Worm (Caenorhabditis elegans) whole organism, L4/young adult: ENCODE measurements around the gene srj-49.

Source experiments
- W03F9.2 ChIP-seq: fragments of 150-350 bp; optimal IDR thresholded peaks from 2 replicates; lab custom pipeline; 2014; ENCODE audit warnings: missing biosample characterization, missing genetic modification characterization
- dao-5 ChIP-seq: sonication (generic microtip); optimal IDR thresholded peaks from 2 replicates; lab custom pipeline; 2016; ENCODE audit warnings: missing genotype, missing genetic modification characterization, moderate library complexity, missing compliant biosample characterization
- him-1 ChIP-seq: sonication (generic microtip); optimal IDR thresholded peaks from 2 replicates; lab custom pipeline; 2016; ENCODE audit warnings: missing genotype, missing genetic modification reagents, missing genetic modification characterization, missing compliant biosample characterization

The srj-49 gene

DNA sequence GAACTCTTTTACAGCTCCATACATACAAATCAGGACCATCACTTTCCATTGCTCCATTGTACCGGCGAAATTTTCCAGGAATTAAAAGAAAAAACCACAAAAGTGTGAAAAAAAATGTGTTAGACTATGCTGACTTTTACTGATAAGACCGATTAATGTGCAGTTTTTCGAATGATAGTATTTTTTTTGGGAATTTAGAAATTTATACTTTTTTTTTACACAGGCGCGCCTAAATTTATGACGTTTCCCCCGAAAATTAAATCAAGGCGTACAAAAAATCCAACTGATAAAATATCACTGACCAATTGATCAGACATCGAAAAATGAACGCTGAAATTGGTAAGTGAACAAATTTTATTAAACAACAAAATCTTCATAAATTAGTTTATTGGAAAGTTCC, 27.3 kb upstream of the srj-49 start, which contains the start of gene folt-2:
TSS of gene folt-2 (minus strand) at position 179 of the 400 bp plus-strand sequence.
- no peak for TF ChIP-seq dao-5
- no peak for TF ChIP-seq W03F9.2 (tag; lab: Kevin White, UChicago)
- TF ChIP-seq him-1, result no peak

DNA sequence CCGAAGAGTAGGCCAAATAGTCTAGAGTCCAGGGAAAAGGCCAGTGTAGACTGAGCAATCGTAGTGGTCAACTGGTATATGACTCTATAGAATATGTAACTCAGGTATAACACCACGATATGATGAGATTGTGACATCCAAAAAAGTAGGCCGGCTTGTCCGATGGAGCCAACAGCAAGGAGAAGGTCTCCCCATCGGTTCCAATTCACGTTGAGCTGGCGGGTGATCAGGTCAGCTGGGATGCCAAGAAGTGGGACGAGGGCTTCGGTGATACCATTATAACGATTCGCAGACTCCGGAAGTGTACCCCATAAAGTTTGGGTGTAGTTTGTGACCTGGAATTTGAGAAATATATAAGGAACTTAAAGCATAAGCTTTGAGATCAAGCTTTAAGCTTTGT, 24.8 kb upstream of the srj-49 start:
- TF ChIP-seq him-1 (no peak), dao-5 (no peak), W03F9.2 (tag; lab: Kevin White, UChicago) (no peak)

DNA sequence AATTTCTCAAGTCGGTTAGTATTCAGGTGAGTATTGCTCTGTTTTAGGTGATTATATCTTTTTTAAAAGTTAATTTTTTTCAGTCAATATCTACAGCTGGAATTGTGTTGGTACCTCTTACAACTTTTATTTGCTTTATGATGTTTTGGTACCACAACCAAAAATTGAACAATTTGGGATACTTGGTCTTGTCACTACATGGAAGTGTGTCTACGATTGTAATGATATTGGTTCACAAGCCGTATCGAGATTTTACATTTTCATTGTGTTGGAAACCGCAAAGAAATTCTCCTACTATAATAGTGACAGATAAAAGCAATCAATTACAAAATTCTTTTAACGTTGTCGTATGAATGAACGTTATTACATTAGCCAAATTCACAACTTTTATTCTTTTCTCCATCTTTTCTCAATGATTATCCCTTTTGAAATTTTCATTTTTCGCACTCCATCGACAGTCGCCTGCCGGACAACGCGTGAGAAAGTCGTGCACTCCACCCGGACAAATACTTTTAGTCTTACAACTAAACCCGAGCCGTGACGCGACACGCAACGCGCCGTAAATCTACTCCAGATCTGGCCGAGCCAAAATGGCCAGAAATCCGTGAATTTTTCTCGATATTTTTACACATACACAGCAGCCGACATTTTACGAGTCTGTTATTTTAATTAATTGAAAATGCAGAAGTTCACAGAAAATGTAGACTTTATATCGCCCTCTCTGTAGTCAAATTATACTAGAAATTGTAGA, 23.8 kb upstream of the srj-49 start:
- no peak for TF ChIP-seq dao-5
- no peak for TF ChIP-seq him-1
- no peak for TF ChIP-seq W03F9.2 (tag; lab: Kevin White, UChicago)

DNA sequence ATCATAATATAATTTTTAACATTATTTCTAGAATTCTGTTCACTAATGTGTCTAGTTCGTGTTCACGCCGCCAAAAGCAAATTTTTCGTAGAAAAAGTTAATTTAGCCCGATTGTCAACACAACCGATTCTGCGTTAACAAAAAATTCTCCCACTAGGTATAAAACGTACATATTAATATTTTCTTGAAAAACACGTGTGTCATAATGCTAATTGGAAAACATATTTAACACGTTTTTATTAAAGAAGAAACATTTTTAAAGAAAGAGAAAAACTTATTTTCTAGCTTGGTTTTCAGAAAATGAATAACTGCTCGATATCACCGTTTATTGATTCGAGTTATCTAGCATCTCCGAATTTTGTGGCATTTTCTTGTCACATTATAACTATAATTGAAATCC, 22.0 kb upstream of the srj-49 start, which contains the start of gene srh-243:
TSS of gene srh-243 (plus strand) at position 301 of the 400 bp plus-strand sequence.
- TF ChIP-seq W03F9.2 (tag; lab: Kevin White, UChicago) (no peak), dao-5 (no peak), him-1 (no peak)

DNA sequence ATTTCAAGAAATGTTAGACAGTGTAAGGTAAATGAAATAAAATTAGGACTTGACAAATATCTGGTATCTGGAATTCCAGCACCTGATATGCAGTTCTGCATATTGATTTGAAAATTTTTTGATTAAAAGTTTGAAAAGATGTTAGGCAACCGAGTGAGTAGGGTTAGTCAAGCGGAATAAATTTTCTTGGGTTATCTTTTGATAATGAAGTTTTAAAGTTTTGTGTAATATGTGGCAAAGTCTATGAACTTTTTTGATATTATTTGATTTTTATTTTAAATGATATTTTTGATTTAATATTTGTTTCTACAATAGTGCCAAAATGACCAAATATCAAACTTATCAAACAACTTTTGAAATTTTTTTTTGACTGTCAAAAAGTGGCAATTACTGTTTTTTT, 21.4 kb upstream of the srj-49 start, which contains the start of gene srh-241:
TSS of gene srh-241 (minus strand) at position 101 of the 400 bp plus-strand sequence.
- TF ChIP-seq W03F9.2 (tag; lab: Kevin White, UChicago) (no peak), him-1 (no peak), dao-5 (no peak)

DNA sequence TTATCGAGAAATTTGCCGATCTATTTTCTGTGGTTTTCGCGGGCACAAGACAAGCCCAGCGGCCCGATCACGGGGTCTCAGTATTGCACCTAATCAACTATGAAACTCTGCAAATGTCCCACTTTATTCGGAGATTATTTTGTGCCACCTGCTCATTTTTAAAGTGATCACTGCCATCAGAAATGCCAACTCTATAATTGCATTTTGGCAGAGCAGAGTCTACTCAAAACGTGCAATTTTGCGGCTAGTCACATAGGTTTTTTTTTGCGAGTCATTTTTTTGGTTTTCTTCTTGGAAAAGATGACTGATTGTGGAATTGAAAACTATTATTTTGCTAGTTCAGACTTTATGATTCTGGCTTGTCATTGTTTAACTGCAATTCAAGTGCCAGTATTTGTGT, 16.8 kb upstream of the srj-49 start, which contains the start of gene srh-240:
TSS of gene srh-240 (plus strand) at position 301 of the 400 bp plus-strand sequence.
- TF ChIP-seq dao-5, result no peak
- no peak for TF ChIP-seq W03F9.2 (tag; lab: Kevin White, UChicago)

DNA sequence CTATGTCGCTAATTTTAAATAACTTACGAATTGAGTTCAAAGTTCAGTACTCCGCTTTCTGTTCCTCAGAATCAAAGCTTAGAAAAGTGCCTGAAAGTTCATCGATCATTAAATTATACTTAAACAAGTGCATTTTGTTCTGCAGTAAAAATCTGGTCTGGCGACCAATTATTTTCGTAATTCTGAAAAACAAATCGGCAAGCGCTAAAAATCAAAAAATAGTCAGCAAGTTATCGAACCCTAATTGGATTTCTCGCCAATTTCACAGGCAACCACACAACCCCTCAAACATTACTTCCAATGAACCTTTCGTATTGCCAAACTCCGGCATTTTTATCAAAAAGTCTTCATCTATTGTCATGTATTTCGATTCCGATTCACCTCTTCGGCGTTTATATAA, 14.9 kb upstream of the srj-49 start, which contains the start of gene srh-272:
TSS of gene srh-272 (plus strand) at position 301 of the 400 bp plus-strand sequence.
- TF ChIP-seq dao-5 (no peak), him-1 (no peak), W03F9.2 (tag; lab: Kevin White, UChicago) (no peak)

DNA sequence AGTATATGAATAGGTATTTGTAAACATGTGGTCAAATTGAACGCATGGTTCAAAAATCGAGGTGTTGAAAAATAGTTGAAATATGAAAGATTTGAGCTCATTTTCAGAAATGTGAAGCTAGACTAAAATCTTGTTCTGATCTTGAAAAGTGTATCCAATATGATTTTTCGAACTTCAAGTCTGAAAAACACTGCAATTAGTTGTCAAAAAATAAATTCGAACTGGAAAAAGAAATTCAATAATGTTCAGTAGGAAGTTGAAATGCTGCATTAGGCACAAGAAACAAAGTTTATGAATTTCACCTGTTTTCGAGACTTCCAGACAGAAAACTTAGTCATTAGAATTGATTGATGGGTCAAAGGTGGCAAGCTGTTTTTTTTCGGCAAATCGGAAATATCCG, 13.4 kb upstream of the srj-49 start, which contains the start of gene srh-270:
TSS of gene srh-270 (minus strand) at position 101 of the 400 bp plus-strand sequence.
- TF ChIP-seq W03F9.2 (tag; lab: Kevin White, UChicago) (no peak), dao-5 (no peak), him-1 (no peak)

DNA sequence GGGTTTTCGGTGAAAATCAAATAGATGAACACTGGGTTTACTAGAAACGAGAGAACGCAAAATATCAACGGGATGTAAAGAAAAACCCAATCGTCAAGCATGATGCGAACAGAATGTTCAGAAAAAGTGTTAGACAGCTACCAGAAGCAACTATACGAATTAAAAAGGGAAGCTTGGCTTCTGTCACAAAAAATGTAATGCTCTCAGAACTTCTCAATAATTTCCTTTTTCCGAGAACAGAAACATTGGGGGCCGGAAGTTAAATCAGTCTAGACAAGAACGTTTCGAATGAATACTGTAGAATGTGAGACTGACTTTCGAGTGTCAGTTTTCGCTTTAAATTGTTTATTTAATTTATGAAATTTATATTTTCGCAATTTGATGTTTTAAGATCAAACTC, 11.6 kb upstream of the srj-49 start, which contains the start of gene srj-54:
TSS of gene srj-54 (minus strand) at position 101 of the 400 bp plus-strand sequence.
- TF ChIP-seq him-1 (no peak), W03F9.2 (tag; lab: Kevin White, UChicago) (no peak)

DNA sequence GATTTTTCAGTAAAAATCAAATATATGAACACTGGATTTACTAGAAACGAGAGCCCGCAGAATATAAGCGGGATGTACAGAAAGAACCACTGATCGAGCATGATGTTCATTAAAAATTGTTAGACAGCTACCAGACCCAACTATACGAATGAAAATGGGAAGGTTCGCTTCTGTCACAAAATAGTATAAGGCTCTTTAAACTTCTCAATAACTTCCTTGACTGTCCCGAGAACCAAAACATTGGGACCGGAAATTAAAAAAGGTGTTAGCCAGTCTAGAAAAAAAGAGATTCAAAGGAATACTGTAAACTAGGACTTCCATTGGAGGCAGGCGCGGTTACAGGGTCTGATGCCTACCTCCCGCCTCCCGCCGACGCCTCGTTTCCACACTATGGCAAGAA, 9.7 kb upstream of the srj-49 start, which contains the start of gene srj-55:
TSS of gene srj-55 (minus strand) at position 101 of the 400 bp plus-strand sequence.
- no peak for TF ChIP-seq dao-5
- TF ChIP-seq him-1, result no peak
- TF ChIP-seq W03F9.2 (tag; lab: Kevin White, UChicago), result no peak

DNA sequence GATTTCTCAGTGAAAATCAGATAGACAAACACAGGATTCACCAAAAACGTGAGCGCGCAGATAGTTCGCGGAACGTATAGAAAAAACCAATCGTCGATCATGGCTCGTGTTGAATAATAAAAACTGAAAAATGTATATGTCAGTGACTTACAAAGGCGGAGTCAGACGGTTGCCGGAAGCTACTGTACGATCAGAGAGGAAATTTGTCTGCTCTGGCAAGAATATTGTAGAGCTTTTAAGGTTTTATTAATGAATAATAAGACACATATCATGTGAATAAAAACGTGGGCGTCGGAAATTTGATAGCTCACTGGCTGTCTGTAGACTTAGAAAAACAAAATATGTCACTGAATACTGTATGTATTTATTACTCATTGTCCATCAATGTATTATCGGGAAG, 7.3 kb upstream of the srj-49 start, which contains the start of gene srj-57:
TSS of gene srj-57 (minus strand) at position 101 of the 400 bp plus-strand sequence.
- TF ChIP-seq W03F9.2 (tag; lab: Kevin White, UChicago) (no peak), dao-5 (no peak), him-1 (no peak)

DNA sequence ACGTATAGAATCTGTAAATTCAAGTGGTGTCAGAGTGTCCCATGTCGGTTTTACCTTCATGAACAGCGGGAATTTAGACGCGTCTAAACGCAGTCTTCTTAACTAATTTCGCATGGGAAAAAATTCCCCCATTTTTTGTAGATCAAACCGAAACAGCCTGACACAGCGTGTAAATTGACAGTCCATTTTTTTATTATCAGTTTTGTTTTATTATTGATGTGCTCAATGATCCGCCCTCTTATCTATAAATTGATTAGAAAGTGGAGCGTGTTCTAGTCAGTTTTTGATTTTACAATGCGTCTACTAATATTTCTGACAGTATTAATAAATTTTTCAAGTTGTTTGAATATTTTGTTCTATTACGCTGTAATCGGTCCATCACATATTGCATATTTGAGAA, 931 bp upstream of the srj-49 start, which contains the start of gene ugt-53:
TSS of gene ugt-53 (plus strand) at position 273 of the 400 bp plus-strand sequence.
- TF ChIP-seq W03F9.2 (tag; lab: Kevin White, UChicago) (no peak), him-1 (no peak), dao-5 (no peak)

DNA sequence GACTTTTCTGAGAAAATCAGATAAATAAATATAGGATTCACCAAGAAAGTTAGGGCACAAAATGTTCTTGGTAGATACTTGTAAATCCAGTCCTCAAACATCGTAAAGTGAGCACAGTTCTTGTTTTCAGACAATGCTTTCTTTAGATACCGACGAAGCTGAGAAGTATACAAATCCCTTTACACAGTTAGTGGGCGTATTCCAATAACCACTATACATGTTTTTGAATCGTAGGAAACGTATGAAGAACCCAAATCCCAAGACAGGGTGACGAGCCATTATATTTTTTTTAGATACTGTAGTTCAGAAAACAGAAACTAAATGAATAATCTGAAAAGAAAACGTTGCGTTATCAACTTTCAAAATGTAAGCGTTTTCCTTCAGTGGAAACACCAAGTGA, 2.4 kb downstream of the srj-49 start, which contains the start of gene srj-44:
TSS of gene srj-44 (minus strand) at position 101 of the 400 bp plus-strand sequence.
- TF ChIP-seq W03F9.2 (tag; lab: Kevin White, UChicago), result no peak
- no peak for TF ChIP-seq dao-5
- TF ChIP-seq him-1, result no peak

DNA sequence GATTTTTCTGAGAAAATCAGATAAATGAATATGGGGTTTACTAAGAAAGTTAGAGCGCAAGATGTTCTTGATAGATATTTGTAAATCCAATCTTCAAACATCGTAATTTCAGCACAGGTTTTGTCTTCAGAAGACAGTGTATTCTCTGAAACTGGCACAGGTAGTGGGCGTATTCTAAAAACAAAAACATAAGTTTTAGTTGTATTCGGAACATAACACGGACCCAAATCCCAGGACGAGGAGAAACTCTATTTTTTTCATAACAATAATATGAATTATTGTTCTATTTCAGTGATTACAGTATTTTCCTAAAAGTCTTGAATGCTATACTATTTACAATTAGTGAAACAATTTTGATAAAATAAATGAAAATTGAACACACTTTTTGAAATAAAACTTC, 11.6 kb downstream of the srj-49 start, which contains the start of gene srj-45:
TSS of gene srj-45 (minus strand) at position 101 of the 400 bp plus-strand sequence.
- TF ChIP-seq W03F9.2 (tag; lab: Kevin White, UChicago), result no peak
- TF ChIP-seq dao-5, result no peak
- no peak for TF ChIP-seq him-1

DNA sequence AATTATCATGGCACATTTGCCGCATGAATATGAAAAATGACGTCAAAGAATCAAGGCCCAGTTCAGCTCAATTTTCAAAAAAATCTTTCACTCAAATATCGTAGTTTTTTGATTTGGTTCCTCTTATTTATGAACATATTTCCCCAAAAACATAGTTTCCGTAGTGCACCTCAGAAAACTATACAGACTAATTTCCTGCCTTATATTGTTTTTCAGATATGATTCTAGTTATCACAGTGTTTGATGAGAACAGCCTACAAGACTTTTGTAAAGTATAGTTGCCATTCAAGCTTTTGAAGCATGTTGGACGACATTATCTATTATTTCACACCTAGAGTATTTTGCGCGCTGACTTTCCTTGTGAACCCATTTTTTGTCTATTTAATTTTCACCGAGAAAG, 15.5 kb downstream of the srj-49 start, which contains the start of gene srj-50:
TSS of gene srj-50 (plus strand) at position 301 of the 400 bp plus-strand sequence.
- TF ChIP-seq him-1 (no peak), dao-5 (no peak), W03F9.2 (tag; lab: Kevin White, UChicago) (no peak)
